Fruit fly (Drosophila melanogaster) whole organism, embryonic: ENCODE measurements around the gene Lim3.

Source experiments
- CG10147 ChIP-seq: fragments of 200-800 bp; sonication (Bioruptor generic); optimal IDR thresholded peaks from 2 replicates; lab custom pipeline; 2019; ENCODE audit warnings: missing biosample characterization, mild to moderate bottlenecking, missing genetic modification characterization, moderate library complexity
- CG11093 ChIP-seq: fragments of 200-800 bp; sonication (Bioruptor generic); IDR thresholded peaks from 3 replicates; pipeline ENCODE4 v1.3.6; 2022; ENCODE audit warnings: missing biosample characterization, missing genetic modification characterization
- CG12769 ChIP-seq: fragments of 200-800 bp; sonication (Bioruptor generic); optimal IDR thresholded peaks from 2 replicates; lab custom pipeline; 2019; ENCODE audit warnings: missing biosample characterization, mild to moderate bottlenecking, missing genetic modification characterization, moderate library complexity
- CG13894 ChIP-seq: fragments of 200-800 bp; sonication (Bioruptor generic); optimal IDR thresholded peaks from 3 replicates; lab custom pipeline; 2018; ENCODE audit warnings: missing biosample characterization, mild to moderate bottlenecking, missing genetic modification characterization, moderate library complexity
- CG15601 ChIP-seq: fragments of 200-800 bp; sonication (Bioruptor generic); optimal IDR thresholded peaks from 3 replicates; lab custom pipeline; 2019; ENCODE audit warnings: missing biosample characterization, mild to moderate bottlenecking, missing genetic modification characterization, moderate library complexity
- CG2875 ChIP-seq: fragments of 200-800 bp; sonication (Bioruptor generic); optimal IDR thresholded peaks from 2 replicates; lab custom pipeline; 2017; ENCODE audit warnings: missing biosample characterization, mild to moderate bottlenecking, missing genetic modification characterization, missing genetic modification reagents
- CG34224 ChIP-seq: fragments of 200-800 bp; sonication (Bioruptor generic); IDR thresholded peaks from 3 replicates; pipeline ENCODE4 v1.3.6; 2022; ENCODE audit warnings: missing biosample characterization, missing genetic modification characterization; ENCODE audit not compliant: partially characterized antibody
- CG34422 ChIP-seq: fragments of 200-800 bp; sonication (Bioruptor generic); IDR thresholded peaks from 3 replicates; pipeline ENCODE4 v1.3.6; 2022; ENCODE audit warnings: missing biosample characterization, missing genetic modification characterization
- CG3847 ChIP-seq: fragments of 200-800 bp; sonication (Bioruptor generic); IDR thresholded peaks from 2 replicates; pipeline ENCODE4 v1.3.6; 2022; ENCODE audit warnings: missing biosample characterization, missing genetic modification characterization
- CG5180 ChIP-seq: fragments of 200-800 bp; sonication (Bioruptor generic); optimal IDR thresholded peaks from 3 replicates; lab custom pipeline; 2017; ENCODE audit warnings: missing biosample characterization, missing genetic modification characterization, mild to moderate bottlenecking, moderate library complexity, missing genetic modification reagents
- CG5953 ChIP-seq: fragments of 200-800 bp; sonication (Bioruptor generic); IDR thresholded peaks from 2 replicates; pipeline ENCODE4 v1.3.6; 2022; ENCODE audit warnings: missing biosample characterization, missing genetic modification characterization
- CG8281 ChIP-seq: fragments of 200-800 bp; sonication (Bioruptor generic); optimal IDR thresholded peaks from 2 replicates; lab custom pipeline; 2018; ENCODE audit warnings: missing biosample characterization, mild to moderate bottlenecking, missing genetic modification characterization, moderate library complexity
- CG8359 ChIP-seq: fragments of 200-800 bp; sonication (Bioruptor generic); optimal IDR thresholded peaks from 2 replicates; lab custom pipeline; 2017; ENCODE audit warnings: missing biosample characterization, mild to moderate bottlenecking, missing genetic modification characterization, borderline replicate concordance
- Camta ChIP-seq: fragments of 200-800 bp; sonication (Bioruptor generic); optimal IDR thresholded peaks from 2 replicates; lab custom pipeline; 2016; ENCODE audit warnings: missing biosample characterization, missing genetic modification characterization
- CoRest ChIP-seq: fragments of 200-800 bp; sonication (Bioruptor generic); optimal IDR thresholded peaks from 3 replicates; lab custom pipeline; 2018; ENCODE audit warnings: missing biosample characterization, mild to moderate bottlenecking, missing genetic modification characterization, moderate library complexity
- Drgx ChIP-seq: fragments of 200-800 bp; sonication (Bioruptor generic); IDR thresholded peaks from 2 replicates; pipeline ENCODE4 v1.3.6; 2022; ENCODE audit warnings: missing biosample characterization, missing genetic modification characterization
- Eip74EF ChIP-seq, 2 experiments: fragments of 200-800 bp in 1 of 2; fragments of >200 bp in 1 of 2; sonication (Bioruptor generic) in 1 of 2; optimal IDR thresholded peaks; 2 replicates each; lab custom pipeline; 2017 to 2019; ENCODE audit warnings: missing biosample characterization in 2 of 2, missing genetic modification characterization in 2 of 2, mild to moderate bottlenecking in 1 of 2, moderate library complexity in 1 of 2
- HmgZ ChIP-seq: fragments of 200-800 bp; sonication (Bioruptor generic); optimal IDR thresholded peaks from 2 replicates; lab custom pipeline; 2018; ENCODE audit warnings: missing biosample characterization, mild to moderate bottlenecking, missing genetic modification characterization
- Hmx ChIP-seq: fragments of 200-800 bp; sonication (Bioruptor generic); optimal IDR thresholded peaks from 2 replicates; lab custom pipeline; 2016; ENCODE audit warnings: missing biosample characterization, missing genetic modification characterization
- Hr78 ChIP-seq, 2 experiments: fragments of 200-800 bp in 1 of 2; fragments of >200 bp in 1 of 2; sonication (Bioruptor generic) in 1 of 2; optimal IDR thresholded peaks; 2 replicates each; lab custom pipeline; 2017 to 2019; ENCODE audit warnings: missing biosample characterization in 2 of 2, missing genetic modification characterization in 2 of 2, mild to moderate bottlenecking in 1 of 2, moderate library complexity in 1 of 2
- Lim3 ChIP-seq: fragments of 200-800 bp; sonication (Bioruptor generic); IDR thresholded peaks from 2 replicates; pipeline ENCODE4 v1.3.6; 2022; ENCODE audit warnings: missing biosample characterization, missing genetic modification characterization
- MBD-R2 ChIP-seq: fragments of 200-800 bp; sonication (Bioruptor generic); IDR thresholded peaks from 2 replicates; pipeline ENCODE4 v1.3.6; 2022; ENCODE audit warnings: missing biosample characterization, missing genetic modification characterization
- MTF-1 ChIP-seq: fragments of 200-800 bp; sonication (Bioruptor generic); optimal IDR thresholded peaks from 2 replicates; lab custom pipeline; 2018; ENCODE audit warnings: missing biosample characterization, mild to moderate bottlenecking, missing genetic modification characterization, borderline replicate concordance
- Med ChIP-seq: fragments of 200-800 bp; sonication (Bioruptor generic); peaks from one replicate; lab custom pipeline; 2016; ENCODE audit warnings: missing biosample characterization, missing genetic modification characterization, mild to moderate bottlenecking, inconsistent platforms, moderate library complexity
- Mrtf ChIP-seq: fragments of 200-800 bp; sonication (Bioruptor generic); IDR thresholded peaks from 3 replicates; pipeline ENCODE4 v1.3.6; 2022; ENCODE audit warnings: missing biosample characterization, missing genetic modification characterization
- NC2α ChIP-seq: fragments of 200-800 bp; sonication (Bioruptor generic); optimal IDR thresholded peaks from 2 replicates; lab custom pipeline; 2016; ENCODE audit warnings: missing biosample characterization, missing genetic modification characterization
- Nf-YC ChIP-seq: fragments of 200-800 bp; optimal IDR thresholded peaks from 3 replicates; lab custom pipeline; 2019; ENCODE audit warnings: missing biosample characterization, mild to moderate bottlenecking, missing genetic modification characterization, moderate library complexity
- Pdp1 ChIP-seq, 2 experiments: fragments of 200-800 bp; sonication (Bioruptor generic); optimal IDR thresholded peaks; 3 replicates each; lab custom pipeline; 2016; ENCODE audit warnings: missing biosample characterization in 2 of 2, missing genetic modification characterization in 2 of 2, mild to moderate bottlenecking in 1 of 2, moderate library complexity in 1 of 2
- Trl ChIP-seq, 3 experiments: fragments of >200 bp in 2 of 3; fragments of 200-800 bp in 1 of 3; sonication (Bioruptor generic) in 1 of 3; optimal IDR thresholded peaks; 2 replicates in 1 of 3; 3 replicates in 2 of 3; lab custom pipeline; 2016 to 2017; ENCODE audit warnings: missing biosample characterization in 1 of 3, missing genetic modification characterization in 1 of 3
- Vsx1 ChIP-seq: fragments of 200-800 bp; sonication (Bioruptor generic); optimal IDR thresholded peaks from 2 replicates; lab custom pipeline; 2017; ENCODE audit warnings: missing biosample characterization, mild to moderate bottlenecking, missing genetic modification characterization, missing genetic modification reagents
- ab ChIP-seq: fragments of 200-800 bp; sonication (Bioruptor generic); optimal IDR thresholded peaks from 2 replicates; lab custom pipeline; 2016; ENCODE audit warnings: missing biosample characterization, missing genetic modification characterization
- cas ChIP-seq: fragments of 200-800 bp; sonication (Bioruptor generic); IDR thresholded peaks from 2 replicates; pipeline ENCODE4 v1.3.6; 2022; ENCODE audit warnings: missing biosample characterization, missing genetic modification characterization
- cg ChIP-seq: fragments of 200-800 bp; sonication (Bioruptor generic); optimal IDR thresholded peaks from 3 replicates; lab custom pipeline; 2019; ENCODE audit warnings: missing biosample characterization, mild to moderate bottlenecking, missing genetic modification characterization, moderate library complexity
- chm ChIP-seq: fragments of 200-800 bp; sonication (Bioruptor generic); IDR thresholded peaks from 2 replicates; pipeline ENCODE4 v1.3.6; 2022; ENCODE audit warnings: missing biosample characterization, missing genetic modification characterization
- exex ChIP-seq: fragments of 200-800 bp; sonication (Bioruptor generic); optimal IDR thresholded peaks from 4 replicates; lab custom pipeline; 2018; ENCODE audit warnings: missing biosample characterization, mild to moderate bottlenecking, missing genetic modification characterization, moderate library complexity
- gce ChIP-seq: fragments of 200-800 bp; sonication (Bioruptor generic); IDR thresholded peaks from 3 replicates; pipeline ENCODE4 v1.3.6; 2022; ENCODE audit warnings: missing biosample characterization, missing genetic modification characterization
- gfzf ChIP-seq: fragments of 200-800 bp; sonication (Bioruptor generic); optimal IDR thresholded peaks from 2 replicates; lab custom pipeline; 2016; ENCODE audit warnings: missing biosample characterization, mild to moderate bottlenecking, missing genetic modification characterization, moderate library complexity
- grn ChIP-seq: fragments of 200-800 bp; sonication (Bioruptor generic); optimal IDR thresholded peaks from 3 replicates; lab custom pipeline; 2017; ENCODE audit warnings: missing biosample characterization, missing genetic modification characterization
- kni ChIP-seq: fragments of 200-800 bp; sonication (Bioruptor generic); optimal IDR thresholded peaks from 3 replicates; lab custom pipeline; 2017; ENCODE audit warnings: mild to moderate bottlenecking, missing biosample characterization, missing genetic modification reagents, missing genetic modification characterization
- repo ChIP-seq: fragments of 200-800 bp; sonication (Bioruptor generic); optimal IDR thresholded peaks from 2 replicates; lab custom pipeline; 2016; ENCODE audit warnings: missing biosample characterization, missing genetic modification characterization
- salm ChIP-seq: fragments of 200-800 bp; sonication (Bioruptor generic); optimal IDR thresholded peaks from 2 replicates; lab custom pipeline; 2018; ENCODE audit warnings: missing biosample characterization, mild to moderate bottlenecking, missing genetic modification characterization
- sd ChIP-seq: fragments of 200-800 bp; sonication (Bioruptor generic); optimal IDR thresholded peaks from 3 replicates; lab custom pipeline; 2018; ENCODE audit warnings: missing biosample characterization, mild to moderate bottlenecking, missing genetic modification characterization, moderate library complexity
- sens ChIP-seq: fragments of 200-800 bp; sonication (Bioruptor generic); peaks from one replicate; lab custom pipeline; 2016; ENCODE audit warnings: missing biosample characterization, missing genetic modification characterization
- sens-2 ChIP-seq: fragments of 200-800 bp; sonication (Bioruptor generic); IDR thresholded peaks from 2 replicates; pipeline ENCODE4 v1.3.6; 2022; ENCODE audit warnings: missing biosample characterization, missing genetic modification characterization
- seq ChIP-seq: fragments of 200-800 bp; sonication (Bioruptor generic); IDR thresholded peaks from 2 replicates; pipeline ENCODE4 v1.3.6; 2022; ENCODE audit warnings: missing biosample characterization, missing genetic modification characterization
- slbo ChIP-seq: fragments of 200-800 bp; sonication (Bioruptor generic); IDR thresholded peaks from 2 replicates; pipeline ENCODE4 v1.3.6; 2022; ENCODE audit warnings: missing biosample characterization, missing genetic modification characterization
- sug ChIP-seq: fragments of 200-800 bp; optimal IDR thresholded peaks from 2 replicates; lab custom pipeline; 2019; ENCODE audit warnings: missing biosample characterization, mild to moderate bottlenecking, missing genetic modification characterization, moderate library complexity
- twi ChIP-seq: fragments of 200-800 bp; optimal IDR thresholded peaks from 2 replicates; lab custom pipeline; 2019; ENCODE audit warnings: missing biosample characterization, mild to moderate bottlenecking, missing genetic modification characterization, moderate library complexity
- vnd ChIP-seq: fragments of 200-800 bp; sonication (Bioruptor generic); IDR thresholded peaks from 3 replicates; pipeline ENCODE4 v1.3.6; 2022; ENCODE audit warnings: missing biosample characterization, missing genetic modification characterization; ENCODE audit not compliant: partially characterized antibody

The Lim3 gene

dm6 chr2L:19096361-19096760, 11.9 kb downstream of the Lim3 start:
- TF ChIP-seq CG34224 (no peak), exex (tag; lab: Kevin White, UChicago) (peak; percentile 60), sug (peak; percentile 34), kni (GFP tag; lab: Kevin White, UChicago) (peak; percentile 19), repo (GFP tag; lab: Kevin White, UChicago) (no peak), cg (peak; percentile 7), CG34422 (GFP tag; lab: Robert Waterston, UW) (0 out of 3 replicates have a peak, but pooled peaks have one; percentile 11), grn (GFP tag; lab: Kevin White, UChicago) (peak; percentile 80), CG5953 (GFP tag; lab: Robert Waterston, UW) (no peak), Med (GFP tag; lab: Kevin White, UChicago) (peak; percentile 25), CG12769 (tag; lab: Kevin White, UChicago) (peak; percentile 20), sd (tag; lab: Kevin White, UChicago) (peak; percentile 62), CG8359 (GFP tag; lab: Kevin White, UChicago) (no peak), Hr78 (GFP tag; optimal IDR thresholded peaks at IDR 0.05; lab: Kevin White, UChicago) (peak in 1 of 2 experiments; percentile 55), Drgx (GFP tag; lab: Robert Waterston, UW) (no peak), MTF-1 (GFP tag; lab: Kevin White, UChicago) (no peak), gce (GFP tag; lab: Robert Waterston, UW) (0 out of 3 replicates have a peak, but pooled peaks have one; percentile 27), Eip74EF (GFP tag; optimal IDR thresholded peaks at IDR 0.05; lab: Kevin White, UChicago) (no peak), Pdp1 (GFP tag; optimal IDR thresholded peaks at IDR 0.05; lab: Kevin White, UChicago) (peak in 1 of 2 experiments; percentile 90), Lim3 (0 out of 2 replicates have a peak, but pooled peaks have one; percentile 56), CG2875 (GFP tag; lab: Kevin White, UChicago) (peak; percentile 24), sens (GFP tag; lab: Kevin White, UChicago) (peak; percentile 80), sens-2 (peak; percentile 71), twi (peak; percentile 92), Vsx1 (GFP tag; lab: Kevin White, UChicago) (peak; percentile 96), CG15601 (tag; lab: Kevin White, UChicago) (peak; percentile 8), salm (tag; lab: Kevin White, UChicago) (no peak), vnd (GFP tag; lab: Robert Waterston, UW) (peak; percentile 82), CG13894 (tag; lab: Kevin White, UChicago) (no peak), gfzf (no peak), cas (GFP tag; lab: Robert Waterston, UW) (no peak)

dm6 chr2L:19093868-19094267, 14.4 kb downstream of the Lim3 start:
- no peak for TF ChIP-seq NC2α
- TF ChIP-seq CG11093, result 0 out of 3 replicates have a peak, but pooled peaks have one; percentile 25
- no peak for TF ChIP-seq chm (GFP tag; lab: Robert Waterston, UW)
- TF ChIP-seq Camta (GFP tag; lab: Kevin White, UChicago), result no peak
- no peak for TF ChIP-seq vnd (GFP tag; lab: Robert Waterston, UW)
- no peak for TF ChIP-seq CG10147 (GFP tag; lab: Kevin White, UChicago)
- no peak for TF ChIP-seq MBD-R2
- no peak for TF ChIP-seq Hmx (GFP tag; lab: Kevin White, UChicago)
- TF ChIP-seq ab (GFP tag; lab: Kevin White, UChicago), result no peak
- no peak for TF ChIP-seq CG5180 (GFP tag; lab: Kevin White, UChicago)
- TF ChIP-seq gfzf, result no peak
- TF ChIP-seq CoRest (tag; lab: Kevin White, UChicago), result no peak
- TF ChIP-seq Trl (optimal IDR thresholded peaks at IDR 0.05; lab: Kevin White, UChicago), result no peak
- TF ChIP-seq Trl (GFP tag; optimal IDR thresholded peaks at IDR 0.05; lab: Kevin White, UChicago), result no peak
- peak; percentile 74 for TF ChIP-seq Nf-YC (tag; lab: Kevin White, UChicago)
- TF ChIP-seq CG3847, result no peak
- TF ChIP-seq CG8281 (tag; lab: Kevin White, UChicago), result no peak
- TF ChIP-seq HmgZ (tag; lab: Kevin White, UChicago), result no peak
- no peak for TF ChIP-seq slbo
- TF ChIP-seq seq (GFP tag; lab: Robert Waterston, UW), result peak; percentile 42; the same call in 1 of the 2 replicates
- TF ChIP-seq Mrtf (GFP tag; lab: Robert Waterston, UW), result 0 out of 3 replicates have a peak, but pooled peaks have one; percentile 13
